Worm (Caenorhabditis elegans) whole organism, early embryonic: ENCODE results near the gene F44E2.8.

ENCODE experiments used
- B0310.2 ChIP-seq: sonication (generic microtip); optimal IDR thresholded peaks from 2 replicates; lab custom pipeline; 2016; ENCODE audit warnings: mild to moderate bottlenecking, missing genetic modification characterization, missing compliant biosample characterization
- F13C5.2 ChIP-seq: sonication (generic microtip); optimal IDR thresholded peaks from 2 replicates; lab custom pipeline; 2017; ENCODE audit warnings: mild to moderate bottlenecking, missing genetic modification characterization, inconsistent platforms, missing compliant biosample characterization
- aly-1 ChIP-seq: sonication (generic microtip); optimal IDR thresholded peaks from 2 replicates; lab custom pipeline; 2016; ENCODE audit warnings: missing genetic modification characterization, missing compliant biosample characterization
- ama-1 ChIP-seq: fragments of 150-350 bp; optimal IDR thresholded peaks from 2 replicates; lab custom pipeline; 2014
- ceh-13 ChIP-seq: fragments of 200-800 bp; sonication (Bioruptor generic); optimal IDR thresholded peaks from 2 replicates; lab custom pipeline; 2018; ENCODE audit warnings: mild to moderate bottlenecking, missing genetic modification characterization, missing compliant biosample characterization
- ceh-36 ChIP-seq: sonication (generic microtip); optimal IDR thresholded peaks from 2 replicates; lab custom pipeline; 2016; ENCODE audit warnings: missing genetic modification characterization, inconsistent platforms, missing compliant biosample characterization
- ets-7 ChIP-seq: sonication (generic microtip); optimal IDR thresholded peaks from 2 replicates; lab custom pipeline; 2016; ENCODE audit warnings: missing genotype, missing genetic modification characterization, missing compliant biosample characterization
- flt-1 ChIP-seq: fragments of 200-800 bp; sonication (Bioruptor generic); IDR thresholded peaks from 2 replicates; pipeline ENCODE4 v1.3.6; 2022; ENCODE audit warnings: missing genetic modification characterization, missing compliant biosample characterization
- hmbx-1 ChIP-seq: sonication (generic microtip); optimal IDR thresholded peaks from 2 replicates; lab custom pipeline; 2016; ENCODE audit warnings: mild to moderate bottlenecking, missing genetic modification characterization, missing compliant biosample characterization
- hmg-4 ChIP-seq: fragments of 200-800 bp; sonication (Bioruptor generic); optimal IDR thresholded peaks from 2 replicates; lab custom pipeline; 2018; ENCODE audit warnings: mild to moderate bottlenecking, missing genetic modification characterization, missing compliant biosample characterization
- hnd-1 ChIP-seq: sonication (generic microtip); optimal IDR thresholded peaks from 2 replicates; lab custom pipeline; 2016; ENCODE audit warnings: missing genetic modification characterization, missing compliant biosample characterization
- pes-1 ChIP-seq: fragments of 200-800 bp; sonication (Bioruptor generic); IDR thresholded peaks from 2 replicates; pipeline ENCODE4 v1.3.6; 2022; ENCODE audit warnings: missing genetic modification reagents, missing genetic modification characterization, missing compliant biosample characterization
- scrt-1 ChIP-seq: fragments of 200-800 bp; sonication (Bioruptor generic); IDR thresholded peaks from 2 replicates; pipeline ENCODE4 v1.3.6; 2022; ENCODE audit warnings: missing genetic modification characterization, missing compliant biosample characterization
- sea-1 ChIP-seq: fragments of 200-800 bp; sonication (Bioruptor generic); conservative IDR thresholded peaks from 2 replicates; pipeline ENCODE4 v1.3.6; 2022; ENCODE audit warnings: missing genetic modification characterization, missing compliant biosample characterization
- tbx-11 ChIP-seq: fragments of 200-800 bp; sonication (Bioruptor generic); IDR thresholded peaks from 2 replicates; pipeline ENCODE4 v1.3.6; 2022; ENCODE audit warnings: missing genetic modification characterization, missing compliant biosample characterization
- tbx-37 ChIP-seq: fragments of 200-800 bp; sonication (Bioruptor generic); conservative IDR thresholded peaks from 2 replicates; pipeline ENCODE4 v1.3.6; 2022; ENCODE audit warnings: missing genetic modification reagents, missing genetic modification characterization, missing compliant biosample characterization
- tra-4 ChIP-seq: sonication (generic microtip); optimal IDR thresholded peaks from 2 replicates; lab custom pipeline; 2017; ENCODE audit warnings: missing genetic modification characterization, missing compliant biosample characterization

F44E2.8 gene

DNA sequence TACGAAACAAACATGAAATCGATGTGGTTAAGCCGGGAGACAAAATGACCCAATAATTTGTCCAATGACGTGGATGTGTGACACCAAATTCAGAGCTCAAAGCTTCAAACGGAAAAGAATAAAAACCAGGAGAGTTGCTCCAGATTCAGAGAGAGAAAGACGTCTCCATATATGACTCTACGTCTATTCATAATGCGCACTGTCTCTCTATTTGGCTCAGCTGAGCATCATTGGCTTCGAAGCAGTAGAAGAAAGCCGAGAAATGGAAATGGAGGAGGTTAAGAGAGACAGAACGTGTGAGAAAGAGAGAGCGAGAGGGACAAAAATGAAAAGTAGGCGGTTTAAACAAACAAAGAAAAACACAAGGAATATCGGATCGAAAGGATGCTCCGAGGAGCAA is 36.6 kb upstream of the F44E2.8 start:
- TF ChIP-seq B0310.2 (tag; lab: Kevin White, UChicago) (no peak), tra-4 (no peak), sea-1 (GFP tag; lab: Robert Waterston, UW) (no peak), ets-7 (no peak), pes-1 (GFP tag; lab: Robert Waterston, UW) (no peak), aly-1 (tag; lab: Kevin White, UChicago) (no peak), ceh-13 (GFP tag; lab: Kevin White, UChicago) (no peak), hmg-4 (GFP tag; lab: Kevin White, UChicago) (no peak), ceh-36 (tag; lab: Kevin White, UChicago) (no peak), hmbx-1 (tag; lab: Kevin White, UChicago) (no peak), scrt-1 (no peak), tbx-37 (GFP tag; lab: Robert Waterston, UW) (no peak), F13C5.2 (no peak), tbx-11 (GFP tag; lab: Robert Waterston, UW) (no peak), flt-1 (no peak), ama-1 (lab: Kevin White, UChicago) (no peak), hnd-1 (tag; lab: Kevin White, UChicago) (no peak)

DNA sequence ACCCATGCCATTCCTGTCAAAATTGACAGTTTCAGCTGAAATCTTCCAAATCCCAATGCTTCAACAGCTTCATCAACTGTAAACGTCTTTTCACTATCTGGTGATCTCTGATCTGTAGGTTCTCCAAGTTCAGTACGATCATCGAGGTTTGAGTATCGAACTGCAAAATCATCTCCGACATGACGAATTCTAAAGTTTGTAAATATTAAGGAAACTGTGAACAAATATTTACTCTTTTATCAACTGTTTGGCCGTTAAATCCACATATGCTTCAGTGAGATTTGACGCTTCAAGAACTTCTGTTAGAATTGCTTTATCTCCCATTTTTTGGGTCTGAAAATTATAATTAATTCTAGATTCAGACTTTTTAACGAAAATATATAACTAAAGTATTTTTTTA is 35.5 kb upstream of the F44E2.8 start, which contains the start of gene svop-1:
Gene svop-1, minus strand, starts transcription at position 339 of the 400 bp plus-strand sequence.
- TF ChIP-seq tbx-37 (GFP tag; lab: Robert Waterston, UW) (no peak), ets-7 (no peak), ceh-13 (GFP tag; lab: Kevin White, UChicago) (no peak)

DNA sequence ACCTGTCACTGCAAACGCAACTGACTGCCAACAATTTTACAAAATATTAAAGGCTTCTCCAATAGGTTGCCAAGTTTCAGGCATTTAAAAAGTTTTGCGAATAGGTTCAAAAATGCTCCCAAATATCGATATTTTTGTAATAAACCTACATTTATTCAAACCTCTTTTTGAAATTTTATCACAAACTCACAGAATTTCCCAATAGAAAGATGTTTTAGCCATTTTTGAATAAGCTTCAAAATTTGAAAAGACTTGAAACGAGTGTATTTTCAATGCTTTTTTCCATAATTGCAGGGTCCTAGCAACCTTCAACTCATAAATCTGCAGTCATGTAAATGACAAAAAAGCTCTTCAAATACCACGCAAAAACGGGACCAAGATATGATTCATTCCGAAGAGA is 32.7 kb upstream of the F44E2.8 start:
- TF ChIP-seq hnd-1 (tag; lab: Kevin White, UChicago) = no peak
- TF ChIP-seq scrt-1 = no peak
- TF ChIP-seq pes-1 (GFP tag; lab: Robert Waterston, UW) = no peak
- no peak for TF ChIP-seq tra-4
- no peak for TF ChIP-seq ceh-13 (GFP tag; lab: Kevin White, UChicago)
- no peak for TF ChIP-seq sea-1 (GFP tag; lab: Robert Waterston, UW)
- TF ChIP-seq aly-1 (tag; lab: Kevin White, UChicago) = no peak
- TF ChIP-seq flt-1 = no peak
- no peak for TF ChIP-seq ceh-36 (tag; lab: Kevin White, UChicago)
- TF ChIP-seq ets-7 = no peak
- TF ChIP-seq tbx-37 (GFP tag; lab: Robert Waterston, UW) = no peak

DNA sequence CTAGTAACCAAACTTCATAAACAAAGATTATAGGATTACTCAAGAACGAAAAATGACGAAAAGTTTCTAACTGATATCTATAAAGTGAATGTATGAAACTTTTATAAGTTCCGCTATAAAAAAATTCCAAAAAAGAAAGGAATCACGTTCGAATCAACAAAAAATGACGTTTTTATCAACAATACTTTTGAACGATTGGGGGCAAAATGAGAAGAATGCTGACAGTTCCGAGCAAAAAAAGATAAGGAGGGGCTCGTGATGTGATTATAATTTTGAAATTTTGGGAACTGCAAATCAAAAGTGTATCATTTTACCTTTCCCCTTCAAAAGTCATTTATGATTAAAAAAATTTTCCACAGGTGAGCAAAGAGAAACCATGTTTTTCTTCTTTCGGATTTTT is 29.3 kb upstream of the F44E2.8 start:
- TF ChIP-seq B0310.2 (tag; lab: Kevin White, UChicago) = no peak
- TF ChIP-seq pes-1 (GFP tag; lab: Robert Waterston, UW) = no peak

DNA sequence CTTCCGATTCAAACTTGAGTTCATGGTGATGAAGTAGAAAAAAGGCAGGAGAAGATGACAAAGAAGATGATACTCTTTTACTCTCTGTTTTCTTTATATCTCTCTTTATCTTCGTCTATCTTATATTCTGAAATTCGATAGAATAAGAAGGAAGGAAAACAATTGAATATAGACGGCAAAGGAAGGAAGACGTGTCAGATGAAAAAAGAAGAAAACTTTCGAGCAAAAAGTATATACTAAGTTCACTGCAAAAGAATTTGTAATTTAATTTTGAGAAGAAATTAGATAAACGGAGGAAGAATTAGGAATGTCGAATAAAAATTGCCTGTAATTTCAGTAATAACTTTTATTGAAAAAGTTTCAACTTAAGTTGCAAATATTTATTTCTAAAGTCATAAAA is 27.3 kb upstream of the F44E2.8 start, which contains the start of gene K01F9.2:
Gene K01F9.2, minus strand, starts transcription at position 127 of the 400 bp plus-strand sequence.
- TF ChIP-seq hmg-4 (GFP tag; lab: Kevin White, UChicago) (no peak), hnd-1 (tag; lab: Kevin White, UChicago) (no peak), flt-1 (no peak), aly-1 (tag; lab: Kevin White, UChicago) (no peak), B0310.2 (tag; lab: Kevin White, UChicago) (no peak), ets-7 (no peak), pes-1 (GFP tag; lab: Robert Waterston, UW) (no peak), ama-1 (lab: Kevin White, UChicago) (no peak), hmbx-1 (tag; lab: Kevin White, UChicago) (no peak)

DNA sequence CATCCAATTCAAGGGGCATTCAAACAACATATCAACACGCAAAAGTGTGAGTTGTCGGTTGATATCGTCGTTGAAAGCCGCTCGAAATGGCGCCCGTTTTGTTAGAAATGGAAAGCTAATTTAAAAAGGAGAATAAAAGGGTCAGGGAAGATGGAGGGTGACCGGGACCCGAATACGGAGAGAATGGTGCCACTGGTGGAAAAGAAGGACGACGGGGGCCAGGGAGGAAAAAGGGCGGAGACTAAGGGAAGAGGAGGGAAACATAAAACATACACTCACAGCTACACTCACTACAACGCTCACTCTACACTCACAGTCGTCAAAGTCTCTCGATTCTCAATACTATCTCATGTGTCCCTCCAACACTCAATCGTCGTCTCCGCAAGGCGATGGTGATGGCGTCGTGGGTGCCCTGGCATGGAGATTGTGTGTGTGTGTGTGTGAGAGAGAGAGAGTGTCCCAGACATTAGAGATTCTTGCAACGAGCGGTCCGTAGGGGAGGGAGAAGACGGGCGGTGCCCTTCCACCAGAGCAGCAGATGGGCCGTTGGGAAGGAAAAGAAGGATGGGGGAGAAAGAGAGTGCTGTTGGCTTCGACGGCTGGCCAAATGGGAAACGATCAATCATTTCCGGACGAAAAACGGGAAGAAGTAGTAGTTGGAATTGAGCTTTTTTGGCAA is 24.5 kb upstream of the F44E2.8 start:
- no peak for TF ChIP-seq tbx-37 (GFP tag; lab: Robert Waterston, UW)
- peak; percentile 38; the same call in 1 of the 2 replicates for TF ChIP-seq pes-1 (GFP tag; lab: Robert Waterston, UW)
- no peak for TF ChIP-seq ets-7
- TF ChIP-seq sea-1 (GFP tag; lab: Robert Waterston, UW) = 0 out of 2 replicates have a peak, but pooled peaks have one; percentile 51
- TF ChIP-seq B0310.2 (tag; lab: Kevin White, UChicago) = peak; percentile 59
- TF ChIP-seq hmbx-1 (tag; lab: Kevin White, UChicago) = no peak
- peak; percentile 46 for TF ChIP-seq aly-1 (tag; lab: Kevin White, UChicago)
- TF ChIP-seq F13C5.2 = peak; percentile 59
- peak; percentile 37 for TF ChIP-seq flt-1
- peak; percentile 78 for TF ChIP-seq hmg-4 (GFP tag; lab: Kevin White, UChicago)
- no peak for TF ChIP-seq hnd-1 (tag; lab: Kevin White, UChicago)

DNA sequence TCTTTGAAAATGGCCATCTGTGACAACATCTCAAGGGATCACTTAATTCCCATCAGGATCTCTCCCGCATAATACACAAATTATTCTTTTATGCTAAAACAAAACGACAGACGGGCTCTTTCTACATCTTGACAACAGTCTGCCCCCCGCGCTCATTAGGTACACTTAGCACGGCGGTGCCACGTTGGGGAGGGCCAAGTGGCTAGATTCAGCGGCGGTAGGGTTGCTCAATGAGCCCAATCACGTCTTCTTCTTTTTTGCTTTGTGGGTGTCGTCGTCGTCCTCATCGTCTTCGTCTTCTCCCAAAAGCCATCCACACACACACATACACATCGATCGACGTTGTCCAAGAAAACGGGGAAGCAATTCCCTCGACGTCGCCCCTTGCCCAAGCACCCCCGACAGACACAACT is 23.4 kb upstream of the F44E2.8 start:
- TF ChIP-seq hmg-4 (GFP tag; lab: Kevin White, UChicago) (peak; percentile 33), hnd-1 (tag; lab: Kevin White, UChicago) (no peak), flt-1 (no peak)

DNA sequence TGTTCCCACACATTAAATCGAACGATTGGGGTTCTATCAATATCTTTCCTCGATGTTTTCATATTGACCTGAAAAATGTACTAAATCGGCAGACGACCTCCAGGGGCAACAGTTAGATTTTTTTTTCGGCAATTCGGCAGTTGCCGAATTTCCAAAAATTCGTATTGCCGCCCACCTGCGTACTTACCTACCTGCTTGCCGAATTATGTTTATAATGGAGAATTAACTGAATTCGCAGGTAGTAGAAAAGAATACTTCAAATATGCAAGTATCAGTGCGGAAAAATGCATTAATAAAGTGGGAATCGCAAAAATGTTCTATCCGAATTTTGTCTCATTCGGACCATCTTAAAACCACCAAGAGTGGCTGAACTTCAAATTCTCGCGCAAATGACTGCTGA is 20.0 kb upstream of the F44E2.8 start:
- TF ChIP-seq tbx-11 (GFP tag; lab: Robert Waterston, UW) = no peak
- no peak for TF ChIP-seq hmbx-1 (tag; lab: Kevin White, UChicago)
- TF ChIP-seq B0310.2 (tag; lab: Kevin White, UChicago) = no peak
- TF ChIP-seq ceh-13 (GFP tag; lab: Kevin White, UChicago) = no peak
- no peak for TF ChIP-seq hmg-4 (GFP tag; lab: Kevin White, UChicago)
- no peak for TF ChIP-seq aly-1 (tag; lab: Kevin White, UChicago)
- TF ChIP-seq pes-1 (GFP tag; lab: Robert Waterston, UW) = no peak
